Fruit fly (Drosophila melanogaster): Measurements from ENCODE around the gene Yod1.

Yod1 gene

DNA sequence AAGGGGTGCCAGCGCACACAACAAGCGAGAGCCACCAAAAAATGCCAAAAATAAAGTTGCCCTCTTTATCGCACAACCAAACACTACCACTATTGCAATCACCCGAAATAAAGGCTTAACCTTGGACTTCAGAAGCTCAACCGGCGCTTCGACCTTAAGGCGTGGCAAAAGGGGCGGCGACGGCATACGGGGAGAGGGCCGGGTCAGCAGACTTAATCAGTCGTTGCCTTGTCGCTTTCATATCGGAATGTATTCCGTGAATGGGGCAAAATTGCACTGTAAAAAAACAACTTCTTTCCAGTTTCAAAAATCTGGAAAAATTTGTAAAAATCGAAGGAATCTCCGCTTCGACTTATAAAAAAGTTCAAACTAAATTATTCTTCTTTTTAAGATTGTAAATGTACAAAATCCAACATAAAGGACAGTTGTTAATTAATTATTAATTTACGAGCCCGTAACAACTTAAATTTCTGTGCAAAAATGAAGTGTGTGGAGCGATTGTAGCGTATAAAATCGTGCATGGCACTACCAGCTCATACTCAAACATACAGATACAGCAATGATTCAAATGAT is 49.4 kb downstream of the Yod1 start (continued):
- TF ChIP-seq Bgb (GFP tag; IDR thresholded peaks at IDR 0.05; ENCODE audit: partially characterized antibody) (no peak), Sin3A (optimal IDR thresholded peaks at IDR 0.05) (no peak), fd102C (GFP tag; optimal IDR thresholded peaks at IDR 0.05) (no peak), wdn (GFP tag; IDR thresholded peaks at IDR 0.05) (no peak), ind (GFP tag; optimal IDR thresholded peaks at IDR 0.05) (peak; percentile 6), CG8388 (GFP tag; optimal IDR thresholded peaks at IDR 0.05) (no peak), CG5245 (GFP tag; optimal IDR thresholded peaks at IDR 0.05) (no peak), HLHmδ (GFP tag; optimal IDR thresholded peaks at IDR 0.05) (no peak), Nf-YA (GFP tag; IDR thresholded peaks at IDR 0.05) (no peak), CG10462 (GFP tag; optimal IDR thresholded peaks at IDR 0.05) (no peak), Oli (tag; optimal IDR thresholded peaks at IDR 0.05) (no peak), ase (GFP tag; IDR thresholded peaks at IDR 0.05) (no peak), Dll (GFP tag; IDR thresholded peaks at IDR 0.05; ENCODE audit: partially characterized antibody) (no peak), CG6272 (GFP tag; IDR thresholded peaks at IDR 0.05) (no peak), ssp (GFP tag; IDR thresholded peaks at IDR 0.05) (no peak), CG13123 (GFP tag; optimal IDR thresholded peaks at IDR 0.05) (no peak), CG11398 (GFP tag; optimal IDR thresholded peaks at IDR 0.05) (no peak), sisA (GFP tag; IDR thresholded peaks at IDR 0.05) (no peak), run (tag; optimal IDR thresholded peaks at IDR 0.05) (no peak), Deaf1 (tag; optimal IDR thresholded peaks at IDR 0.05) (no peak), GATAe (GFP tag; conservative IDR thresholded peaks at IDR 0.05) (no peak), lilli (GFP tag; optimal IDR thresholded peaks at IDR 0.05) (no peak), Lpt (GFP tag; optimal IDR thresholded peaks at IDR 0.05) (no peak), CG4820 (GFP tag; optimal IDR thresholded peaks at IDR 0.05) (no peak), CG12391 (tag; optimal IDR thresholded peaks at IDR 0.05) (peak; percentile 10), Sry-δ (GFP tag; optimal IDR thresholded peaks at IDR 0.05) (no peak), NC2α (GFP tag; optimal IDR thresholded peaks at IDR 0.05) (no peak), Scr (GFP tag; IDR thresholded peaks at IDR 0.05; ENCODE audit: partially characterized antibody) (no peak), Drgx (GFP tag; IDR thresholded peaks at IDR 0.05) (no peak), dmrt11E (tag; optimal IDR thresholded peaks at IDR 0.05) (no peak), Ravus (GFP tag; IDR thresholded peaks at IDR 0.05) (no peak; the same call in 1 of the 2 replicates), lola (GFP tag; optimal IDR thresholded peaks at IDR 0.05) (no peak), Abd-B (GFP tag; optimal IDR thresholded peaks at IDR 0.05) (no peak), sc (optimal IDR thresholded peaks at IDR 0.05) (no peak), sc (GFP tag; optimal IDR thresholded peaks at IDR 0.05) (no peak), Doc3 (GFP tag; IDR thresholded peaks at IDR 0.05; ENCODE audit: partially characterized antibody) (no peak), corto (GFP tag; optimal IDR thresholded peaks at IDR 0.05) (no peak), knrl (GFP tag; IDR thresholded peaks at IDR 0.05; ENCODE audit: partially characterized antibody) (no peak), Mrtf (GFP tag; IDR thresholded peaks at IDR 0.05) (no peak), CG17568 (GFP tag; optimal IDR thresholded peaks at IDR 0.05) (no peak), NC2β (GFP tag; optimal IDR thresholded peaks at IDR 0.05) (no peak), CG13775 (GFP tag; optimal IDR thresholded peaks at IDR 0.05) (no peak), az2 (GFP tag; optimal IDR thresholded peaks at IDR 0.05) (peak; percentile 8), CG12071 (GFP tag; optimal IDR thresholded peaks at IDR 0.05) (no peak), Pdp1 (GFP tag; optimal IDR thresholded peaks at IDR 0.05) (no peak), unc-4 (GFP tag; IDR thresholded peaks at IDR 0.05; ENCODE audit: partially characterized antibody) (no peak), Dref (GFP tag; IDR thresholded peaks at IDR 0.05) (no peak), CG33213 (GFP tag; optimal IDR thresholded peaks at IDR 0.05) (no peak), CG31365 (tag; optimal IDR thresholded peaks at IDR 0.05) (no peak), CG17186 (GFP tag; optimal IDR thresholded peaks at IDR 0.05) (no peak), mam (GFP tag; optimal IDR thresholded peaks at IDR 0.05) (peak; percentile 8)

All from whole organism, embryonic.